Worm (Caenorhabditis elegans): ENCODE measurements around the gene sel-2.

Gene sel-2

DNA sequence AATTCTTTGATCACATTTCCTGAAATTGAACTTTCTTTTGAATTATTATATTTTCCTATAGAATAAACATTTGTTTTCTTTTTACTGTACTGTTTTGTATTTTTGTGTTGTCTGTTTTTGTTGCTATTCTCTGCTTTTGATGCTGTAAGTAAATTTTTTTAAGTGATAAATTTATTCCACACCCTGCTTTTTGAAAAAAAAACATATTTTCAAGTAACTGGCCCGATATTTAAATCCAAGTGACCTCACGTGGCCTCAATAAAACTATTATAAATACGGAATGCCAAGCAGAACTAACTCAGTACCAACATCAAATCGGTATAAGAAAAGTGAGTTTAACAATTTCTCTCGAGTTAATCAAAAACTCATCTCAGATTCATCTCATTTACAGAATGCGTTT is 16.0 kb upstream of the sel-2 start, which contains the start of gene clec-151:
Gene clec-151 (plus strand): TSS at position 301 of the 400 bp plus-strand sequence.
- no peak for TF ChIP-seq D1046.2 (GFP tag; IDR thresholded peaks at IDR 0.05)
- no peak for TF ChIP-seq zfp-3 (GFP tag; conservative IDR thresholded peaks at IDR 0.05)
- no peak for TF ChIP-seq jun-1 (tag; optimal IDR thresholded peaks at IDR 0.05)
- no peak for TF ChIP-seq fos-1 (tag; optimal IDR thresholded peaks at IDR 0.05)
- TF ChIP-seq hlh-11 (tag; optimal IDR thresholded peaks at IDR 0.05) = no peak
- no peak for TF ChIP-seq lsy-2 (tag; optimal IDR thresholded peaks at IDR 0.05)

DNA sequence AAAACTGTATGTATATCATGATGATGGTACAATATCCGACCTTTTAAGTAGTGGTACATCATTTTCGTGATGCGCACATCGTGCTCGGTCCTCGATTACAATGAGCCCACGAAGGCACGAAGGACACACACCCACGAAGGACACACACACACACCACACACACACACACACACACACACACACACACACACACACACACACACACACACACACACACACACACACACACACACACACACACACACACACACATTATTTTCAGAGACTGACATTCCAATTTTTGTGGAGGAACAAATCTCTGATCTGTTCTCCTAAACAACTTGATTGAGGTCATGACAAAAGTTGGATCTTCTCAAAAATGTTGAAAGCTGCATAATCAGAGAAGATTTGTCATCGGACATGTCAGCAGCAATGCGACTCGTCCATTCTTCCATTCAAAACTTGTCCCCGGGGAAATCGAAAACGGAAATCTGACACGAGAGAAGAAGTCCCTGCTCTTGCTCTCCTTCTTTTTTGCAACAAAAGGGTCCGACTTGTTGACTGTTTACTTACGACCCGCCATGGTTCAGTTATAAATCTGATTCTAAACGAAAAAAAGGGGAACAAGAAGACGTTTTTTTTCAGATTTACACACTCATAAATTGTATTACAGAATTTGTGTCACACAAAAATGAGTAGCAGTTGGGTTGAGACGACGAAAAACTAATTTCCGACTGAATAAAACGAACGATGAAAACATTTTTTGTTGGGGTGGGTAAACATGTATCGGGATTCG is 14.2 kb upstream of the sel-2 start:
- TF ChIP-seq ztf-11 (tag; optimal IDR thresholded peaks at IDR 0.05) (no peak), ceh-32 (tag; optimal IDR thresholded peaks at IDR 0.05; ENCODE audit: poor library complexity) (no peak), ZK337.2 (GFP tag; IDR thresholded peaks at IDR 0.05) (no peak), lin-13 (GFP tag; optimal IDR thresholded peaks at IDR 0.05) (no peak), daf-12 (tag; optimal IDR thresholded peaks at IDR 0.05) (no peak), attf-4 (tag; optimal IDR thresholded peaks at IDR 0.05) (no peak), mxl-3 (GFP tag; optimal IDR thresholded peaks at IDR 0.05) (no peak), fkh-10 (GFP tag; optimal IDR thresholded peaks at IDR 0.05) (peak; percentile 91), unc-62 (GFP tag; optimal IDR thresholded peaks at IDR 0.05 in 1 of 2) (peak in 1 of 2 experiments; percentile 89), unc-62 (tag; optimal IDR thresholded peaks at IDR 0.05) (no peak)

DNA sequence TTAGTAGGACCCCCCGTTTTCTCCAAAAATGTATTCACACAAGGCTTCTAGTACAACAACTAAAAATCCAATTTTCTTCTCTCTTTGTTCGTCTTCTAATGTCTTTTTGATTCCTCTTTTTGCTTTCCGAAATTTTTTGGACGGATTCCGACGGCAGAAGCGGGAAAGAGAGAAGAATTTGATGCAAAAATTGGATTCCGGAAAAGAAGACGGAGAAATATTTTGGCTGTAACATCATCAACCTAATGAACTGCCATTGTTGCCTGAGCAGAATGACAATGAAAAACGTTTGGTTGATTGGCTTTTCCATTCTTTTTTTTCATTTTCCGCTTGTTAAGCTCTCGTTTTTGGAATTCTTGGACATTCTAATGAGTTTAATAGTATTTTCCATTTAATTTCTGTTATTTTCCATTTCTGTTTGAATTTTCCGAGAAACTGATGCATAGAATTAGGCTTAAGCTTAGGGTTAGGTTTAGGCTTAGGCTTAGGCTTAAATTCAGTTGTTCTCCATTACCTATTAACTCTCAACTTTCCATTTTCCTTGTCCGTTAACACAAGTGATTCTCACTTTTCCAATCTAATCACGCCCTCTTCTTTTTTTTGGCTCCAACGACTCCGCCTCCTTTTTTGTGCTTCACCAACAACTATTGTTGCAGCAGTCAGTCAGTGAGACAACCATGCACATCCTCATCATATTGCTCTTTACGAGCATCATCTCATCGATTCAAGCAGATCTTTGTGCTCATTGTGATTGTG is 10.4 kb upstream of the sel-2 start, which contains the start of gene lron-5:
Gene lron-5 (plus strand): TSS at position 655 of the 756 bp plus-strand sequence.
- no peak for TF ChIP-seq Y75B8A.6 (GFP tag; IDR thresholded peaks at IDR 0.05)
- TF ChIP-seq aha-1 (tag) = peak; percentile 46
- no peak for TF ChIP-seq ceh-82 (tag; optimal IDR thresholded peaks at IDR 0.05)
- TF ChIP-seq fkh-10 (GFP tag; optimal IDR thresholded peaks at IDR 0.05) = peak; percentile 78
- TF ChIP-seq mxl-3 (GFP tag; optimal IDR thresholded peaks at IDR 0.05) = no peak
- TF ChIP-seq dmd-6 (GFP tag; IDR thresholded peaks at IDR 0.05) = no peak
- TF ChIP-seq egl-27 (tag; optimal IDR thresholded peaks at IDR 0.05) = no peak
- no peak for TF ChIP-seq ceh-62 (tag; optimal IDR thresholded peaks at IDR 0.05)
- TF ChIP-seq zfp-3 (GFP tag; conservative IDR thresholded peaks at IDR 0.05) = no peak
- TF ChIP-seq hlh-30 (tag; optimal IDR thresholded peaks at IDR 0.05; ENCODE audit: insufficient read depth) = no peak
- peak in 1 of 2 experiments; percentile 91 for TF ChIP-seq unc-62 (GFP tag; optimal IDR thresholded peaks at IDR 0.05 in 1 of 2)
- TF ChIP-seq unc-62 (tag; optimal IDR thresholded peaks at IDR 0.05) = no peak
- no peak for TF ChIP-seq ceh-20 (GFP tag; IDR thresholded peaks at IDR 0.05)
- TF ChIP-seq nhr-77 (tag; optimal IDR thresholded peaks at IDR 0.05) = no peak
- TF ChIP-seq set-16 (GFP tag; IDR thresholded peaks at IDR 0.05) = no peak
- no peak for TF ChIP-seq hlh-11 (tag; optimal IDR thresholded peaks at IDR 0.05)
- no peak for TF ChIP-seq mdl-1 (tag; optimal IDR thresholded peaks at IDR 0.05)
- no peak for TF ChIP-seq daf-12 (tag; optimal IDR thresholded peaks at IDR 0.05)
- peak; percentile 28 for TF ChIP-seq ces-1 (GFP tag; optimal IDR thresholded peaks at IDR 0.05)

DNA sequence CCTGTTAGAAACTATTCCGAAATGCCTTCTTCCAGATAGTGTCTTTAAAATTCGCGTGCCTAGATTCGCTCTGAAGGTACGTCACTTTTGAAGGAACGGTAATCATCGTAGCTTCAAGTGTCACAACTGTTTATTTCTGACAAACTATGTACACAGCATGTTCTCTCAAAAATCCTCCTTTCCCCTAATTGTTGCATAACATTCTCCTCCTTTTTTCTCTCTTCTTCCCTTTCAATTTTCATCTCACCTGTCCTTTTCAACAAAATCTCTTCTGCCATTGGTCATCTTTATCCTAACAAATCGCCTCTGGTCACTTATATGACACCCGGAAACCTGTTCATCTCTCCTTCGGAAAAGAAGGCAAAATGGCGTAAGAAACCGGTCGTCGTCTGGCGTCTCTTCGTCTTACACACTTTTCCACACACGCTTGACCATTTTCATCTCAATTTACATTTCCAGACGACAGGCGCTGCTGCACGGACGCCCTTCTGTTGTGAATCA is 3.9 kb upstream of the sel-2 start, which contains the start of gene lips-3:
Gene lips-3 (plus strand): TSS at position 458 of the 501 bp plus-strand sequence.
- TF ChIP-seq dmd-8 (GFP tag; IDR thresholded peaks at IDR 0.05) (no peak), unc-39 (tag; optimal IDR thresholded peaks at IDR 0.05) (no peak), ceh-28 (tag; optimal IDR thresholded peaks at IDR 0.05) (no peak), ZK546.5 (tag; optimal IDR thresholded peaks at IDR 0.05) (no peak), mxl-3 (GFP tag; optimal IDR thresholded peaks at IDR 0.05) (no peak), cey-2 (tag; optimal IDR thresholded peaks at IDR 0.05; ENCODE audit: borderline replicate concordance, insufficient read depth) (no peak), tra-1 (GFP tag; IDR thresholded peaks at IDR 0.05) (no peak), nhr-28 (tag; optimal IDR thresholded peaks at IDR 0.05) (no peak), hlh-11 (tag; optimal IDR thresholded peaks at IDR 0.05) (peak; percentile 26), unc-62 (GFP tag; optimal IDR thresholded peaks at IDR 0.05 in 1 of 2) (peak in 1 of 2 experiments; percentile 97), unc-62 (tag; optimal IDR thresholded peaks at IDR 0.05) (no peak), jun-1 (tag; optimal IDR thresholded peaks at IDR 0.05) (no peak), madf-9 (GFP tag; conservative IDR thresholded peaks at IDR 0.05) (no peak)
